Comparison of ENCODE assay signal across 4 fruit fly cellular contexts in the genomic region with DNA sequence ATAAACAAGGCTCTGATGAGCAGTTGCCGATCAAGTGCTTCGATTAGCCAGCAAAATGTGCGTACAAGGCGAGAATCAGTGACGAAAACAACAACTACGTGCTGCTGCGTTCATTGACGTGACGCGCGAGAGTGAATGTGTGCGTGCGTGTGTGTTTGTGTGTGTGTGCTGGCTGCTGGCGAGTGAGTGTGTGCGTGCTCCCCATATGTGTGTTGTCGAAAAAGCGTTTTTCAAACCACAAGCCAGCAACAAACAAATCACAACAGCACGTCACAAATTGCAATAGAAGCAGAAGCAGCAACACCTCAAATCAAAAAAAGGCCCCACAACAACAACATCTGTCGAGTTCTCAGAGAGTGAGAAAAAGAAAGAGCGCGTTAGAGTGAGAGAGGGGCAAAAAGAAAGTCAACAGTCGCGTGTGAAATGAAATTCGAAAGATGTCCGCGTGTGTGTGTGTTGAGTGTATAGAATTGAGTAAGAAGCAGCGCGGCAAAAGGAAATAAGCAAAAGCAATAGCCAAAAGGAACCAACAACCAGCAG.
TF ChIP-seq lines count a peak whose summit lies in the region.

No protein-coding gene starts in this region.

- TF ChIP-seq CTCF in whole organism, embryonic (GFP tag; optimal IDR thresholded peaks at IDR 0.05; lab: Kevin White, UChicago), result no peak

TF ChIP-seq in whole organism, 6 proteins besides CTCF, POLR2A, EP300 and RAD21:
- TF ChIP-seq EcR (GFP tag; optimal IDR thresholded peaks at IDR 0.05; lab: Kevin White, UChicago) (no peak), Dll (optimal IDR thresholded peaks at IDR 0.05; lab: Kevin White, UChicago) (peak; percentile 46), CG8478 (optimal IDR thresholded peaks at IDR 0.05; lab: Kevin White, UChicago) (no peak), pan (optimal IDR thresholded peaks at IDR 0.05; lab: Kevin White, UChicago) (no peak)

TF ChIP-seq in whole organism, embryonic, 481 proteins besides CTCF, POLR2A, EP300 and RAD21 (continues in another document):
- TF ChIP-seq CG4328 (GFP tag; optimal IDR thresholded peaks at IDR 0.05; lab: Kevin White, UChicago) (no peak), CG12942 (GFP tag; optimal IDR thresholded peaks at IDR 0.05; lab: Kevin White, UChicago) (no peak), dmrt11E (tag; optimal IDR thresholded peaks at IDR 0.05; lab: Kevin White, UChicago) (no peak), pnt (GFP tag; optimal IDR thresholded peaks at IDR 0.05; lab: Kevin White, UChicago) (no peak), CG15479 (GFP tag; optimal IDR thresholded peaks at IDR 0.05; lab: Kevin White, UChicago) (no peak), Dad (GFP tag; optimal IDR thresholded peaks at IDR 0.05; lab: Kevin White, UChicago) (no peak), NC2β (GFP tag; optimal IDR thresholded peaks at IDR 0.05; lab: Kevin White, UChicago) (no peak), CG8478 (optimal IDR thresholded peaks at IDR 0.05; lab: Kevin White, UChicago) (peak; percentile 91), D (optimal IDR thresholded peaks at IDR 0.05; lab: Kevin White, UChicago) (peak; percentile 97), D (GFP tag; optimal IDR thresholded peaks at IDR 0.05; lab: Kevin White, UChicago) (no peak), pho (GFP tag; optimal IDR thresholded peaks at IDR 0.05; lab: Kevin White, UChicago) (no peak), CG6254 (GFP tag; optimal IDR thresholded peaks at IDR 0.05; lab: Kevin White, UChicago) (no peak), CG16779 (GFP tag; IDR thresholded peaks at IDR 0.05; lab: Robert Waterston, UW) (no peak), unc-4 (GFP tag; IDR thresholded peaks at IDR 0.05; lab: Robert Waterston, UW; ENCODE audit: partially characterized antibody) (no peak), gro (GFP tag; optimal IDR thresholded peaks at IDR 0.05; lab: Kevin White, UChicago) (peak; percentile 29), crp (GFP tag; optimal IDR thresholded peaks at IDR 0.05; lab: Kevin White, UChicago) (no peak), CG11696 (GFP tag; IDR thresholded peaks at IDR 0.05; lab: Robert Waterston, UW) (no peak), eve (GFP tag; optimal IDR thresholded peaks at IDR 0.05; lab: Kevin White, UChicago) (no peak), CG11560 (tag; IDR thresholded peaks at IDR 0.05; lab: Robert Waterston, UW) (no peak), CG15011 (GFP tag; optimal IDR thresholded peaks at IDR 0.05; lab: Kevin White, UChicago) (no peak), nom (GFP tag; optimal IDR thresholded peaks at IDR 0.05; lab: Kevin White, UChicago) (no peak), CG1233 (GFP tag; optimal IDR thresholded peaks at IDR 0.05; lab: Kevin White, UChicago) (no peak), CG6272 (GFP tag; IDR thresholded peaks at IDR 0.05; lab: Robert Waterston, UW) (no peak), HHEX (GFP tag; optimal IDR thresholded peaks at IDR 0.05; lab: Kevin White, UChicago) (no peak), Trl (optimal IDR thresholded peaks at IDR 0.05; lab: Kevin White, UChicago) (peak in 1 of 2 experiments; percentile 62), Trl (GFP tag; optimal IDR thresholded peaks at IDR 0.05; lab: Kevin White, UChicago) (no peak), CG9932 (GFP tag; IDR thresholded peaks at IDR 0.05; lab: Robert Waterston, UW) (no peak), CG17385 (GFP tag; optimal IDR thresholded peaks at IDR 0.05; lab: Kevin White, UChicago) (peak; percentile 19)

TF ChIP-seq in whole organism, pupa, 21 proteins besides CTCF, POLR2A, EP300 and RAD21:
- TF ChIP-seq EcR (GFP tag; optimal IDR thresholded peaks at IDR 0.05; lab: Kevin White, UChicago) (peak; percentile 96), CG15710 (tag; optimal IDR thresholded peaks at IDR 0.05; lab: Kevin White, UChicago) (no peak)
TF ChIP-seq in whole organism, pupa: peak in this region for 1.

TF ChIP-seq in whole organism, wandering third instar larva, 38 proteins besides CTCF, POLR2A, EP300 and RAD21:
- TF ChIP-seq N (GFP tag; optimal IDR thresholded peaks at IDR 0.05; lab: Kevin White, UChicago) (peak; percentile 47), psq (GFP tag; optimal IDR thresholded peaks at IDR 0.05; lab: Kevin White, UChicago) (peak; percentile 45), Dif (GFP tag; optimal IDR thresholded peaks at IDR 0.05; lab: Kevin White, UChicago; ENCODE audit: partially characterized antibody) (peak; percentile 71), GATAd (GFP tag; optimal IDR thresholded peaks at IDR 0.05; lab: Kevin White, UChicago) (no peak), dl (GFP tag; optimal IDR thresholded peaks at IDR 0.05; lab: Kevin White, UChicago; ENCODE audit: insufficient read depth in 1 of 2, partially characterized antibody in 2 of 2) (peak in 1 of 2 experiments; percentile 50)
